Worm (Caenorhabditis elegans) whole organism, L3 larva: ENCODE data around the gene crh-1.

Experiments
- R02D3.7 ChIP-seq: fragments of 150-350 bp; optimal IDR thresholded peaks from 2 replicates; lab custom pipeline; 2014; ENCODE audit warnings: missing biosample characterization, missing genetic modification characterization
- ceh-82 ChIP-seq: fragments of 150-350 bp; optimal IDR thresholded peaks from 2 replicates; lab custom pipeline; 2014; ENCODE audit warnings: missing biosample characterization, missing genetic modification characterization
- ceh-9 ChIP-seq: sonication (generic microtip); optimal IDR thresholded peaks from 2 replicates; lab custom pipeline; 2018; ENCODE audit warnings: missing biosample characterization, missing genetic modification characterization
- egl-27 ChIP-seq: sonication (generic microtip); optimal IDR thresholded peaks from 4 replicates; lab custom pipeline; 2017; ENCODE audit warnings: missing biosample characterization, missing genetic modification reagents, missing genetic modification characterization
- elt-2 ChIP-seq: sonication (generic microtip); optimal IDR thresholded peaks from 2 replicates; lab custom pipeline; 2016; ENCODE audit warnings: missing genetic modification reagents, mild to moderate bottlenecking, missing genetic modification characterization, missing compliant biosample characterization
- elt-3 ChIP-seq, 3 experiments: fragments of 150-350 bp in 1 of 3; sonication (generic microtip) in 2 of 3; optimal IDR thresholded peaks; 2 replicates in 2 of 3; 4 replicates in 1 of 3; lab custom pipeline; 2014 to 2017; ENCODE audit warnings: missing biosample characterization in 3 of 3, missing genetic modification characterization in 3 of 3
- mdl-1 ChIP-seq: fragments of 150-350 bp; optimal IDR thresholded peaks from 2 replicates; lab custom pipeline; 2014; ENCODE audit warnings: missing biosample characterization, missing genetic modification characterization
- nhr-11 ChIP-seq: fragments of 150-350 bp; optimal IDR thresholded peaks from 2 replicates; lab custom pipeline; 2014; ENCODE audit warnings: missing biosample characterization, missing genetic modification characterization
- nhr-76 ChIP-seq: fragments of 150-350 bp; sonication (generic microtip); optimal IDR thresholded peaks from 5 replicates; lab custom pipeline; 2014; ENCODE audit warnings: missing biosample characterization, missing genetic modification characterization
- pqm-1 ChIP-seq: fragments of 150-350 bp; optimal IDR thresholded peaks from 2 replicates; lab custom pipeline; 2017; ENCODE audit warnings: missing biosample characterization, missing genetic modification characterization, inconsistent platforms
- snpc-4 ChIP-seq: fragments of 150-350 bp; optimal IDR thresholded peaks from 2 replicates; lab custom pipeline; 2014; ENCODE audit warnings: missing biosample characterization, missing genetic modification characterization
- tbx-2 ChIP-seq: sonication (generic microtip); optimal IDR thresholded peaks from 2 replicates; lab custom pipeline; 2016; ENCODE audit warnings: mild to moderate bottlenecking, missing genetic modification characterization, missing compliant biosample characterization

DNA sequence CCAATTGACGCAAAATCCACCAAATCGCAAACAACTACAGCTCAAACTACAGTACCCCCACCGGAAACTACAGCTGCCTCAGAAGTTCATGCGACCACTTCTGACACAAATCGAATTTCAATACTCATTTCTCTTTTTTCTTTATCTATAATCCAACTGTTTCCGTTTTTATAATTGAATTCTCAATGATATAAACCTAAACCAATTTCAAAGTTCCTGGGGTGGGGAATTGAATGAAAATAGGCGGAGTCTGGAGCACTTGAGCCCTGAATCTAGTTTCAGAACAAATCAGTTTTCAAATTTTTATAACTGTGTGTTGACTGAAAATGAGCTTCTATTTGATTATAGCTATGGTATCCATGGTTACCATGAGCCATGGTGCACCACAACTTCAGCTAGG is 38.7 kb downstream of the crh-1 start, which contains the start of gene Y41C4A.6:
- no peak for TF ChIP-seq nhr-76 (tag; lab: Kevin White, UChicago)
- TF ChIP-seq elt-3 (tag; optimal IDR thresholded peaks at IDR 0.05; lab: Kevin White, UChicago), result no peak
- TF ChIP-seq ceh-9 (tag; lab: Kevin White, UChicago), result no peak
- TF ChIP-seq elt-2 (tag; lab: Kevin White, UChicago), result no peak
- no peak for TF ChIP-seq snpc-4 (tag; lab: Kevin White, UChicago)
- no peak for TF ChIP-seq R02D3.7 (tag; lab: Kevin White, UChicago)
- TF ChIP-seq nhr-11 (tag; lab: Kevin White, UChicago), result no peak
- TF ChIP-seq tbx-2, result no peak
- TF ChIP-seq pqm-1 (tag; lab: Kevin White, UChicago), result no peak
- no peak for TF ChIP-seq ceh-82 (tag; lab: Kevin White, UChicago)
- no peak for TF ChIP-seq egl-27 (tag; lab: Kevin White, UChicago)
- TF ChIP-seq mdl-1, result no peak
